Worm (Caenorhabditis elegans): Measurements from ENCODE around the gene fbxa-156.

Gene fbxa-156

ce11 chrV:17891317-17891716, 5.3 kb downstream of the fbxa-156 start (continued):
- TF ChIP-seq nhr-41 (GFP tag; IDR thresholded peaks at IDR 0.05) = no peak
- peak; percentile 46 for TF ChIP-seq dve-1 (tag; optimal IDR thresholded peaks at IDR 0.05; ENCODE audit: insufficient read depth)
- no peak for TF ChIP-seq madf-9 (GFP tag; conservative IDR thresholded peaks at IDR 0.05)
- no peak for TF ChIP-seq ztf-7 (tag; optimal IDR thresholded peaks at IDR 0.05)
- no peak for TF ChIP-seq Y5F2A.4 (GFP tag; optimal IDR thresholded peaks at IDR 0.05)
- no peak for TF ChIP-seq egl-43 (GFP tag; IDR thresholded peaks at IDR 0.05)
- TF ChIP-seq F26F4.8 (GFP tag; conservative IDR thresholded peaks at IDR 0.05) = no peak
- no peak for TF ChIP-seq ceh-62 (tag; optimal IDR thresholded peaks at IDR 0.05)
- no peak for TF ChIP-seq ztf-11 (tag; optimal IDR thresholded peaks at IDR 0.05)
- no peak for TF ChIP-seq hlh-30 (tag; optimal IDR thresholded peaks at IDR 0.05; ENCODE audit: insufficient read depth)
- no peak for TF ChIP-seq mxl-3 (GFP tag; optimal IDR thresholded peaks at IDR 0.05)
- TF ChIP-seq cey-2 (tag; optimal IDR thresholded peaks at IDR 0.05; ENCODE audit: borderline replicate concordance, insufficient read depth) = no peak
- TF ChIP-seq Y105C5A.15 (GFP tag; IDR thresholded peaks at IDR 0.05) = no peak
- no peak for TF ChIP-seq pha-4 (GFP tag; IDR thresholded peaks at IDR 0.05)
- no peak for TF ChIP-seq pha-4 (tag; optimal IDR thresholded peaks at IDR 0.05)
- TF ChIP-seq nhr-10 (tag; optimal IDR thresholded peaks at IDR 0.05) = no peak
- no peak for TF ChIP-seq spr-3 (GFP tag; optimal IDR thresholded peaks at IDR 0.05)
- TF ChIP-seq mxl-2 (GFP tag; conservative IDR thresholded peaks at IDR 0.05) = no peak
- peak; percentile 37 for TF ChIP-seq hlh-11 (tag; optimal IDR thresholded peaks at IDR 0.05)
- no peak for TF ChIP-seq ZK337.2 (GFP tag; IDR thresholded peaks at IDR 0.05)
- TF ChIP-seq duxl-1 (tag; optimal IDR thresholded peaks at IDR 0.05; ENCODE audit: poor library complexity) = no peak
- TF ChIP-seq lim-7 (GFP tag; IDR thresholded peaks at IDR 0.05) = no peak
- TF ChIP-seq unc-62 (GFP tag; optimal IDR thresholded peaks at IDR 0.05 in 1 of 2) = peak in 1 of 2 experiments; percentile 31
- no peak for TF ChIP-seq unc-62 (tag; optimal IDR thresholded peaks at IDR 0.05)
- TF ChIP-seq daf-16 (GFP tag; optimal IDR thresholded peaks at IDR 0.05) = no peak
- TF ChIP-seq daf-16 (tag; optimal IDR thresholded peaks at IDR 0.05) = peak; percentile 92
- peak; percentile 43 for TF ChIP-seq pqm-1 (tag; optimal IDR thresholded peaks at IDR 0.05)
- TF ChIP-seq nhr-76 (tag; optimal IDR thresholded peaks at IDR 0.05) = no peak
- TF ChIP-seq dmd-6 (GFP tag; IDR thresholded peaks at IDR 0.05) = peak; percentile 44
- no peak for TF ChIP-seq lir-3 (tag; optimal IDR thresholded peaks at IDR 0.05)
- no peak for TF ChIP-seq egl-27 (tag; optimal IDR thresholded peaks at IDR 0.05)
- peak; percentile 96 for TF ChIP-seq php-3 (GFP tag; IDR thresholded peaks at IDR 0.05)
- peak; percentile 67 for TF ChIP-seq nhr-28 (tag; optimal IDR thresholded peaks at IDR 0.05)
- TF ChIP-seq rbr-2 (tag; optimal IDR thresholded peaks at IDR 0.05) = no peak
- TF ChIP-seq mes-2 (tag; optimal IDR thresholded peaks at IDR 0.05; ENCODE audit: poor library complexity, severe bottlenecking) = no peak
- TF ChIP-seq ceh-82 (tag; optimal IDR thresholded peaks at IDR 0.05) = no peak
- no peak for TF ChIP-seq madf-5 (GFP tag; IDR thresholded peaks at IDR 0.05)
- no peak for TF ChIP-seq gei-8 (GFP tag; optimal IDR thresholded peaks at IDR 0.05)
- no peak for TF ChIP-seq mdl-1 (tag; optimal IDR thresholded peaks at IDR 0.05)
- no peak for TF ChIP-seq zfp-3 (GFP tag; conservative IDR thresholded peaks at IDR 0.05)
- no peak for TF ChIP-seq fos-1 (tag; optimal IDR thresholded peaks at IDR 0.05)
- TF ChIP-seq zag-1 (tag; optimal IDR thresholded peaks at IDR 0.05) = no peak
- TF ChIP-seq skn-1 (tag; optimal IDR thresholded peaks at IDR 0.05) = no peak

ce11 chrV:17888939-17889338, 7.6 kb downstream of the fbxa-156 start, which contains the start of gene C06H5.6:
Gene C06H5.6 (minus strand): TSS chrV:17888984.
- TF ChIP-seq pqm-1 (tag; optimal IDR thresholded peaks at IDR 0.05) (peak; percentile 67), nhr-28 (tag; optimal IDR thresholded peaks at IDR 0.05) (peak; percentile 70), ceh-28 (tag; optimal IDR thresholded peaks at IDR 0.05) (no peak), hlh-11 (tag; optimal IDR thresholded peaks at IDR 0.05) (peak; percentile 24), daf-16 (GFP tag; optimal IDR thresholded peaks at IDR 0.05) (no peak), daf-16 (tag; optimal IDR thresholded peaks at IDR 0.05) (peak; percentile 37), lin-38 (GFP tag; IDR thresholded peaks at IDR 0.05) (no peak), dmd-6 (GFP tag; IDR thresholded peaks at IDR 0.05) (peak; percentile 64), skn-1 (tag; optimal IDR thresholded peaks at IDR 0.05) (no peak), dve-1 (tag; optimal IDR thresholded peaks at IDR 0.05; ENCODE audit: insufficient read depth) (peak; percentile 59), php-3 (GFP tag; IDR thresholded peaks at IDR 0.05) (peak; percentile 67)

Measured in whole organism, L4 larva.